Fruit fly (Drosophila melanogaster) whole organism, embryonic: ENCODE results near the gene CG11997.

Source experiments
- Adf1 ChIP-seq: fragments of 200-800 bp; sonication (Bioruptor generic); IDR thresholded peaks from 2 replicates; pipeline ENCODE4 v1.3.6; 2022; ENCODE audit warnings: missing biosample characterization, missing genetic modification characterization
- Atf6 ChIP-seq: fragments of 200-800 bp; sonication (Bioruptor generic); IDR thresholded peaks from 2 replicates; pipeline ENCODE4 v1.3.6; 2022; ENCODE audit warnings: missing biosample characterization, missing genetic modification characterization
- Awh ChIP-seq: fragments of 200-800 bp; sonication (Bioruptor generic); IDR thresholded peaks from 2 replicates; pipeline ENCODE4, ENCODE4 v1.3.6; 2022; ENCODE audit warnings: missing biosample characterization, missing genetic modification characterization
- Blimp-1 ChIP-seq: fragments of 200-800 bp; sonication (Bioruptor generic); optimal IDR thresholded peaks from 3 replicates; lab custom pipeline; 2018; ENCODE audit warnings: missing biosample characterization, missing genetic modification characterization, mild to moderate bottlenecking, moderate library complexity, missing genetic modification reagents
- CG10431 ChIP-seq: fragments of 200-800 bp; sonication (Bioruptor generic); optimal IDR thresholded peaks from 3 replicates; lab custom pipeline; 2018; ENCODE audit warnings: missing biosample characterization, mild to moderate bottlenecking, missing genetic modification characterization
- CG10462 ChIP-seq: fragments of 200-800 bp; sonication (Bioruptor generic); optimal IDR thresholded peaks from 2 replicates; lab custom pipeline; 2016; ENCODE audit warnings: missing biosample characterization, missing genetic modification characterization
- CG11696 ChIP-seq: fragments of 200-800 bp; sonication (Bioruptor generic); IDR thresholded peaks from 2 replicates; pipeline ENCODE4 v1.3.6; 2022; ENCODE audit warnings: missing biosample characterization, missing genetic modification characterization
- CG12219 ChIP-seq: fragments of 200-800 bp; sonication (Bioruptor generic); optimal IDR thresholded peaks from 3 replicates; lab custom pipeline; 2018; ENCODE audit warnings: missing biosample characterization, mild to moderate bottlenecking, missing genetic modification characterization
- CG12299 ChIP-seq: fragments of 200-800 bp; sonication (Bioruptor generic); optimal IDR thresholded peaks from 2 replicates; lab custom pipeline; 2018; ENCODE audit warnings: missing biosample characterization, mild to moderate bottlenecking, missing genetic modification characterization
- CG12769 ChIP-seq: fragments of 200-800 bp; sonication (Bioruptor generic); optimal IDR thresholded peaks from 2 replicates; lab custom pipeline; 2019; ENCODE audit warnings: missing biosample characterization, mild to moderate bottlenecking, missing genetic modification characterization, moderate library complexity
- CG16813 ChIP-seq: fragments of 200-800 bp; sonication (Bioruptor generic); IDR thresholded peaks from 3 replicates; pipeline ENCODE4 v1.3.6; 2022; ENCODE audit warnings: missing biosample characterization, missing genetic modification characterization; ENCODE audit not compliant: partially characterized antibody
- CG17385 ChIP-seq: fragments of 200-800 bp; sonication (Bioruptor generic); optimal IDR thresholded peaks from 3 replicates; lab custom pipeline; 2018; ENCODE audit warnings: missing biosample characterization, mild to moderate bottlenecking, missing genetic modification characterization
- CG17612 ChIP-seq: fragments of 200-800 bp; sonication (Bioruptor generic); IDR thresholded peaks from 2 replicates; pipeline ENCODE4 v1.3.6; 2022; ENCODE audit warnings: missing biosample characterization, missing genetic modification characterization
- CG1832 ChIP-seq: fragments of 200-800 bp; sonication (Bioruptor generic); optimal IDR thresholded peaks from 2 replicates; lab custom pipeline; 2017; ENCODE audit warnings: missing biosample characterization, mild to moderate bottlenecking, missing genetic modification characterization, inconsistent platforms
- CG3065 ChIP-seq: fragments of 200-800 bp; sonication (Bioruptor generic); optimal IDR thresholded peaks from 2 replicates; lab custom pipeline; 2016; ENCODE audit warnings: missing biosample characterization, missing genetic modification characterization
- CG3838 ChIP-seq: fragments of 200-800 bp; sonication (Bioruptor generic); optimal IDR thresholded peaks from 3 replicates; lab custom pipeline; 2016; ENCODE audit warnings: missing biosample characterization, missing genetic modification characterization
- CG4328 ChIP-seq: fragments of 200-800 bp; sonication (Bioruptor generic); optimal IDR thresholded peaks from 3 replicates; lab custom pipeline; 2017; ENCODE audit warnings: missing biosample characterization, missing genetic modification reagents, missing genetic modification characterization
- CG7987 ChIP-seq: fragments of 200-800 bp; sonication (Bioruptor generic); optimal IDR thresholded peaks from 2 replicates; lab custom pipeline; 2018; ENCODE audit warnings: missing biosample characterization, mild to moderate bottlenecking, missing genetic modification characterization, moderate library complexity
- CG8290 ChIP-seq, 3 experiments: fragments of 200-800 bp; sonication (Bioruptor generic); optimal IDR thresholded peaks; 2 replicates each; lab custom pipeline; 2016 to 2019; ENCODE audit warnings: missing biosample characterization in 3 of 3, missing genetic modification characterization in 3 of 3, mild to moderate bottlenecking in 2 of 3, moderate library complexity in 1 of 3
- CG8359 ChIP-seq: fragments of 200-800 bp; sonication (Bioruptor generic); optimal IDR thresholded peaks from 2 replicates; lab custom pipeline; 2017; ENCODE audit warnings: missing biosample characterization, mild to moderate bottlenecking, missing genetic modification characterization, borderline replicate concordance
- CG9797 ChIP-seq: fragments of 200-800 bp; sonication (Bioruptor generic); optimal IDR thresholded peaks from 3 replicates; lab custom pipeline; 2018; ENCODE audit warnings: missing biosample characterization, mild to moderate bottlenecking, missing genetic modification characterization
- CrebB ChIP-seq: fragments of 200-800 bp; sonication (Bioruptor generic); optimal IDR thresholded peaks from 3 replicates; lab custom pipeline; 2018; ENCODE audit warnings: missing biosample characterization, mild to moderate bottlenecking, missing genetic modification characterization
- HLH54F ChIP-seq: fragments of 200-800 bp; sonication (Bioruptor generic); optimal IDR thresholded peaks from 3 replicates; lab custom pipeline; 2016; ENCODE audit warnings: missing biosample characterization, missing genetic modification characterization
- Hand ChIP-seq: fragments of 200-800 bp; sonication (Bioruptor generic); optimal IDR thresholded peaks from 2 replicates; lab custom pipeline; 2017; ENCODE audit warnings: mild to moderate bottlenecking, missing biosample characterization, missing genetic modification reagents, missing genetic modification characterization
- Hey ChIP-seq: fragments of 200-800 bp; sonication (Bioruptor generic); optimal IDR thresholded peaks from 3 replicates; lab custom pipeline; 2018; ENCODE audit warnings: missing biosample characterization, mild to moderate bottlenecking, missing genetic modification characterization
- Lpt ChIP-seq: fragments of >200 bp; optimal IDR thresholded peaks from 2 replicates; lab custom pipeline; 2018; ENCODE audit warnings: missing biosample characterization, missing genetic modification characterization
- MBD-R2 ChIP-seq: fragments of 200-800 bp; sonication (Bioruptor generic); IDR thresholded peaks from 2 replicates; pipeline ENCODE4 v1.3.6; 2022; ENCODE audit warnings: missing biosample characterization, missing genetic modification characterization
- MTF-1 ChIP-seq: fragments of 200-800 bp; sonication (Bioruptor generic); optimal IDR thresholded peaks from 2 replicates; lab custom pipeline; 2018; ENCODE audit warnings: missing biosample characterization, mild to moderate bottlenecking, missing genetic modification characterization, borderline replicate concordance
- NC2α ChIP-seq: fragments of 200-800 bp; sonication (Bioruptor generic); optimal IDR thresholded peaks from 2 replicates; lab custom pipeline; 2016; ENCODE audit warnings: missing biosample characterization, missing genetic modification characterization
- abd-A ChIP-seq: fragments of 200-800 bp; sonication (Bioruptor generic); optimal IDR thresholded peaks from 3 replicates; lab custom pipeline; 2019; ENCODE audit warnings: missing biosample characterization, mild to moderate bottlenecking, missing genetic modification characterization, moderate library complexity
- amos ChIP-seq: fragments of 200-800 bp; sonication (Bioruptor generic); IDR thresholded peaks from 2 replicates; pipeline ENCODE4 v1.3.6; 2022; ENCODE audit warnings: missing biosample characterization, missing genetic modification characterization; ENCODE audit not compliant: partially characterized antibody
- ap ChIP-seq: fragments of 200-800 bp; sonication (Bioruptor generic); IDR thresholded peaks from 2 replicates; pipeline ENCODE4 v1.3.6; 2022; ENCODE audit warnings: missing biosample characterization, missing genetic modification characterization
- az2 ChIP-seq: fragments of 200-800 bp; sonication (Bioruptor generic); optimal IDR thresholded peaks from 3 replicates; lab custom pipeline; 2016; ENCODE audit warnings: missing biosample characterization, missing genetic modification characterization
- chinmo ChIP-seq: fragments of 200-800 bp; sonication (Bioruptor generic); IDR thresholded peaks from 4 replicates; pipeline ENCODE4 v1.3.6; 2022; ENCODE audit warnings: missing biosample characterization, missing genetic modification characterization; ENCODE audit not compliant: partially characterized antibody
- crol ChIP-seq: fragments of 200-800 bp; sonication (Bioruptor generic); IDR thresholded peaks from 2 replicates; pipeline ENCODE4 v1.3.6; 2022; ENCODE audit warnings: missing biosample characterization, missing genetic modification characterization
- dmrt11E ChIP-seq: fragments of 200-800 bp; sonication (Bioruptor generic); optimal IDR thresholded peaks from 3 replicates; lab custom pipeline; 2018; ENCODE audit warnings: missing biosample characterization, mild to moderate bottlenecking, missing genetic modification characterization, moderate library complexity
- exex ChIP-seq: fragments of 200-800 bp; sonication (Bioruptor generic); optimal IDR thresholded peaks from 4 replicates; lab custom pipeline; 2018; ENCODE audit warnings: missing biosample characterization, mild to moderate bottlenecking, missing genetic modification characterization, moderate library complexity
- kah ChIP-seq: fragments of 200-800 bp; sonication (Bioruptor generic); optimal IDR thresholded peaks from 2 replicates; lab custom pipeline; 2018; ENCODE audit warnings: missing biosample characterization, mild to moderate bottlenecking, missing genetic modification characterization
- lilli ChIP-seq: fragments of 200-800 bp; sonication (Bioruptor generic); optimal IDR thresholded peaks from 3 replicates; lab custom pipeline; 2016; ENCODE audit warnings: missing biosample characterization, missing genetic modification characterization
- oc ChIP-seq: fragments of 200-800 bp; sonication (Bioruptor generic); optimal IDR thresholded peaks from 2 replicates; lab custom pipeline; 2018; ENCODE audit warnings: missing biosample characterization, mild to moderate bottlenecking, missing genetic modification characterization, moderate library complexity
- onecut ChIP-seq: fragments of 200-800 bp; sonication (Bioruptor generic); IDR thresholded peaks from 2 replicates; pipeline ENCODE4 v1.3.6; 2022; ENCODE audit warnings: missing biosample characterization, missing genetic modification characterization
- org-1 ChIP-seq: fragments of 200-800 bp; sonication (Bioruptor generic); optimal IDR thresholded peaks from 2 replicates; lab custom pipeline; 2017; ENCODE audit warnings: missing biosample characterization, missing genetic modification characterization
- ranshi ChIP-seq: fragments of 200-800 bp; sonication (Bioruptor generic); IDR thresholded peaks from 2 replicates; pipeline ENCODE4 v1.3.6; 2022; ENCODE audit warnings: missing biosample characterization, missing genetic modification characterization
- sd ChIP-seq: fragments of 200-800 bp; sonication (Bioruptor generic); optimal IDR thresholded peaks from 3 replicates; lab custom pipeline; 2018; ENCODE audit warnings: missing biosample characterization, mild to moderate bottlenecking, missing genetic modification characterization, moderate library complexity
- shn ChIP-seq: fragments of 200-800 bp; sonication (Bioruptor generic); optimal IDR thresholded peaks from 3 replicates; lab custom pipeline; 2016; ENCODE audit warnings: missing biosample characterization, missing genetic modification characterization
- slbo ChIP-seq: fragments of 200-800 bp; sonication (Bioruptor generic); IDR thresholded peaks from 2 replicates; pipeline ENCODE4 v1.3.6; 2022; ENCODE audit warnings: missing biosample characterization, missing genetic modification characterization
- sr ChIP-seq: fragments of 200-800 bp; sonication (Bioruptor generic); IDR thresholded peaks from 3 replicates; pipeline ENCODE4 v1.3.6; 2022; ENCODE audit warnings: missing biosample characterization, missing genetic modification characterization
- twi ChIP-seq: fragments of 200-800 bp; optimal IDR thresholded peaks from 2 replicates; lab custom pipeline; 2019; ENCODE audit warnings: missing biosample characterization, mild to moderate bottlenecking, missing genetic modification characterization, moderate library complexity
- tx ChIP-seq: fragments of 200-800 bp; sonication (Bioruptor generic); optimal IDR thresholded peaks from 2 replicates; lab custom pipeline; 2016; ENCODE audit warnings: missing biosample characterization, missing genetic modification characterization
- zfh2 ChIP-seq: fragments of 200-800 bp; sonication (Bioruptor generic); optimal IDR thresholded peaks from 2 replicates; lab custom pipeline; 2016; ENCODE audit warnings: missing biosample characterization, missing genetic modification characterization

The CG11997 gene

dm6 chr3R:9130190-9130589 is 47.1 kb upstream of the CG11997 start (continued):
- TF ChIP-seq CG8359 (no peak), CG3065 (GFP tag; lab: Kevin White, UChicago) (no peak), CG16813 (no peak), MBD-R2 (GFP tag; lab: Robert Waterston, UW) (no peak), zfh2 (GFP tag; lab: Kevin White, UChicago) (no peak), exex (no peak), CG10462 (GFP tag; lab: Kevin White, UChicago) (no peak), lilli (no peak), slbo (GFP tag; lab: Robert Waterston, UW) (no peak), twi (tag; lab: Kevin White, UChicago) (peak; percentile 17), ranshi (GFP tag; lab: Robert Waterston, UW) (peak; percentile 23; the same call in 1 of the 2 replicates), onecut (GFP tag; lab: Robert Waterston, UW) (no peak)

dm6 chr3R:9131466-9131865 is 45.9 kb upstream of the CG11997 start:
- TF ChIP-seq CG7987 = no peak
- TF ChIP-seq sr (GFP tag; lab: Robert Waterston, UW) = peak; percentile 85
- no peak for TF ChIP-seq CG10431 (GFP tag; lab: Kevin White, UChicago)
- peak; percentile 24 for TF ChIP-seq CG12769 (tag; lab: Kevin White, UChicago)
- TF ChIP-seq Blimp-1 = no peak
- no peak for TF ChIP-seq Awh
- TF ChIP-seq Hand = no peak
- no peak for TF ChIP-seq org-1
- peak; percentile 41 for TF ChIP-seq abd-A (tag; lab: Kevin White, UChicago)
- TF ChIP-seq sd (tag; lab: Kevin White, UChicago) = peak; percentile 78
- peak; percentile 24 for TF ChIP-seq kah (GFP tag; lab: Kevin White, UChicago)
- TF ChIP-seq Atf6 = no peak
- no peak for TF ChIP-seq CG4328
- peak; percentile 65; the same call in 1 of the 2 replicates for TF ChIP-seq crol (GFP tag; lab: Robert Waterston, UW)
- TF ChIP-seq, all 482 proteins: peak for 6

DNA sequence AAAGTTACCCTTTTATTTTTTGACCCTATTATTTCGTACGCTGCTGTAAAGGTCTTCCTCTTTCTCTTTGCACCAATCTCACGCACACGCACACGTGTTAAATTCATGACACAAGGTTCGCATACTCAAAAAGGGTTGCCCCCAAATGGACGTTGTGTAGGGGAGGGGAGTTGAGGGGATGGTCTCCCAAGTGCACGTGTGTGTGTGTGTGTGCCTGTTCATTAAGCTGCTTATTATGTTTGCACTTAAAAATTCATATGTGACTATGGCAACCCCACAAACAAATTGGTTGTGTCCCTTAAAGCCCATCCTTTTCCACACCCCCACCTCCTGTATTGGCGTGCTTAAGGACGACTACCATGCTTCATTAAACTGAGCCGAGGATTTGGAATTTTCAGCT is 44.1 kb upstream of the CG11997 start:
- TF ChIP-seq CG12299 (no peak), chinmo (GFP tag; lab: Robert Waterston, UW) (0 out of 4 replicates have a peak, but pooled peaks have one; percentile 14), CG11696 (peak; percentile 66), CG9797 (GFP tag; lab: Kevin White, UChicago) (no peak), dmrt11E (tag; lab: Kevin White, UChicago) (no peak), abd-A (tag; lab: Kevin White, UChicago) (peak; percentile 59), HLH54F (GFP tag; lab: Kevin White, UChicago) (no peak), tx (GFP tag; lab: Kevin White, UChicago) (no peak), Hey (tag; lab: Kevin White, UChicago) (peak; percentile 88), crol (GFP tag; lab: Robert Waterston, UW) (peak; percentile 60), CG17385 (GFP tag; lab: Kevin White, UChicago) (peak; percentile 49), CrebB (tag; lab: Kevin White, UChicago) (no peak), CG17612 (GFP tag; lab: Robert Waterston, UW) (no peak), CG1832 (GFP tag; lab: Kevin White, UChicago) (no peak), ap (GFP tag; lab: Robert Waterston, UW) (no peak), CG8290 (GFP tag; optimal IDR thresholded peaks at IDR 0.05; lab: Kevin White, UChicago) (no peak), CG8290 (tag; optimal IDR thresholded peaks at IDR 0.05; lab: Kevin White, UChicago) (no peak), Lpt (GFP tag; lab: Kevin White, UChicago) (no peak), Adf1 (GFP tag; lab: Robert Waterston, UW) (no peak), MTF-1 (GFP tag; lab: Kevin White, UChicago) (no peak), az2 (GFP tag; lab: Kevin White, UChicago) (no peak), CG12219 (no peak), NC2α (no peak), shn (no peak), amos (GFP tag; lab: Robert Waterston, UW) (no peak), oc (tag; lab: Kevin White, UChicago) (peak; percentile 53), CG3838 (GFP tag; lab: Kevin White, UChicago) (no peak)
